Fruit fly (Drosophila melanogaster) whole organism, embryonic: ENCODE measurements around the gene yellow-e2.

ENCODE experiments used
- Aef1 ChIP-seq: fragments of 200-800 bp; sonication (Bioruptor generic); IDR thresholded peaks from 3 replicates; pipeline ENCODE4 v1.3.6; 2022; ENCODE audit warnings: missing biosample characterization, missing genetic modification characterization
- Awh ChIP-seq: fragments of 200-800 bp; sonication (Bioruptor generic); IDR thresholded peaks from 2 replicates; pipeline ENCODE4, ENCODE4 v1.3.6; 2022; ENCODE audit warnings: missing biosample characterization, missing genetic modification characterization
- CG10366 ChIP-seq: fragments of 200-800 bp; sonication (Bioruptor generic); IDR thresholded peaks from 2 replicates; pipeline ENCODE4 v1.3.6; 2022; ENCODE audit warnings: missing biosample characterization, missing genetic modification characterization
- CG10543 ChIP-seq: fragments of 200-800 bp; sonication (Bioruptor generic); optimal IDR thresholded peaks from 3 replicates; lab custom pipeline; 2017; ENCODE audit warnings: missing biosample characterization, mild to moderate bottlenecking, missing genetic modification characterization, moderate library complexity
- CG12769 ChIP-seq: fragments of 200-800 bp; sonication (Bioruptor generic); optimal IDR thresholded peaks from 2 replicates; lab custom pipeline; 2019; ENCODE audit warnings: missing biosample characterization, mild to moderate bottlenecking, missing genetic modification characterization, moderate library complexity
- CG13624 ChIP-seq: fragments of 200-800 bp; sonication (Bioruptor generic); optimal IDR thresholded peaks from 2 replicates; lab custom pipeline; 2016; ENCODE audit warnings: missing biosample characterization, missing genetic modification characterization
- CG14860 ChIP-seq: fragments of 200-800 bp; sonication (Bioruptor generic); IDR thresholded peaks from 3 replicates; pipeline ENCODE4 v1.3.6; 2022; ENCODE audit warnings: missing biosample characterization, missing genetic modification characterization; ENCODE audit not compliant: partially characterized antibody
- CG15269 ChIP-seq: fragments of 200-800 bp; sonication (Bioruptor generic); optimal IDR thresholded peaks from 2 replicates; lab custom pipeline; 2018; ENCODE audit warnings: missing biosample characterization, mild to moderate bottlenecking, missing genetic modification characterization, moderate library complexity
- CG17385 ChIP-seq: fragments of 200-800 bp; sonication (Bioruptor generic); optimal IDR thresholded peaks from 3 replicates; lab custom pipeline; 2018; ENCODE audit warnings: missing biosample characterization, mild to moderate bottlenecking, missing genetic modification characterization
- CG17802 ChIP-seq: fragments of 200-800 bp; sonication (Bioruptor generic); optimal IDR thresholded peaks from 2 replicates; lab custom pipeline; 2018; ENCODE audit warnings: missing biosample characterization, mild to moderate bottlenecking, missing genetic modification characterization, moderate library complexity
- CG1792 ChIP-seq: fragments of 200-800 bp; sonication (Bioruptor generic); optimal IDR thresholded peaks from 2 replicates; lab custom pipeline; 2016; ENCODE audit warnings: missing biosample characterization, missing genetic modification characterization
- CG18476 ChIP-seq: fragments of 200-800 bp; sonication (Bioruptor generic); optimal IDR thresholded peaks from 2 replicates; lab custom pipeline; 2016; ENCODE audit warnings: missing biosample characterization, mild to moderate bottlenecking, missing genetic modification characterization
- CG18619 ChIP-seq: fragments of 200-800 bp; sonication (Bioruptor generic); optimal IDR thresholded peaks from 3 replicates; lab custom pipeline; 2017; ENCODE audit warnings: missing biosample characterization, mild to moderate bottlenecking, missing genetic modification characterization
- CG2889 ChIP-seq: fragments of 200-800 bp; sonication (Bioruptor generic); IDR thresholded peaks from 3 replicates; pipeline ENCODE4 v1.3.6; 2022; ENCODE audit warnings: missing biosample characterization, missing genetic modification characterization
- CG31365 ChIP-seq: fragments of 200-800 bp; sonication (Bioruptor generic); optimal IDR thresholded peaks from 2 replicates; lab custom pipeline; 2018; ENCODE audit warnings: missing biosample characterization, mild to moderate bottlenecking, missing genetic modification characterization
- CG32532 ChIP-seq: fragments of 200-800 bp; sonication (Bioruptor generic); IDR thresholded peaks from 2 replicates; pipeline ENCODE4 v1.3.6; 2022; ENCODE audit warnings: missing biosample characterization, missing genetic modification characterization
- CG33213 ChIP-seq: fragments of 200-800 bp; sonication (Bioruptor generic); optimal IDR thresholded peaks from 3 replicates; lab custom pipeline; 2016; ENCODE audit warnings: missing biosample characterization, missing genetic modification characterization
- CG3407 ChIP-seq: fragments of 200-800 bp; sonication (Bioruptor generic); optimal IDR thresholded peaks from 2 replicates; lab custom pipeline; 2018; ENCODE audit warnings: missing biosample characterization, mild to moderate bottlenecking, missing genetic modification characterization
- CG7928 ChIP-seq: fragments of 200-800 bp; sonication (Bioruptor generic); optimal IDR thresholded peaks from 2 replicates; lab custom pipeline; 2017; ENCODE audit warnings: missing biosample characterization, mild to moderate bottlenecking, missing genetic modification characterization
- CG7987 ChIP-seq: fragments of 200-800 bp; sonication (Bioruptor generic); optimal IDR thresholded peaks from 2 replicates; lab custom pipeline; 2018; ENCODE audit warnings: missing biosample characterization, mild to moderate bottlenecking, missing genetic modification characterization, moderate library complexity
- CG8944 ChIP-seq: fragments of 200-800 bp; sonication (Bioruptor generic); optimal IDR thresholded peaks from 3 replicates; lab custom pipeline; 2016; ENCODE audit warnings: missing biosample characterization, missing genetic modification characterization
- CoRest ChIP-seq: fragments of 200-800 bp; sonication (Bioruptor generic); optimal IDR thresholded peaks from 3 replicates; lab custom pipeline; 2018; ENCODE audit warnings: missing biosample characterization, mild to moderate bottlenecking, missing genetic modification characterization, moderate library complexity
- Dek ChIP-seq: fragments of 200-800 bp; sonication (Bioruptor generic); optimal IDR thresholded peaks from 3 replicates; lab custom pipeline; 2019; ENCODE audit warnings: missing biosample characterization, mild to moderate bottlenecking, missing genetic modification characterization, moderate library complexity
- ERR ChIP-seq: fragments of 200-800 bp; sonication (Bioruptor generic); optimal IDR thresholded peaks from 2 replicates; lab custom pipeline; 2016; ENCODE audit warnings: missing biosample characterization, missing genetic modification characterization
- Ets65A ChIP-seq: fragments of 200-800 bp; sonication (Bioruptor generic); peaks from one replicate; lab custom pipeline; 2016; ENCODE audit warnings: missing biosample characterization, missing genetic modification characterization
- Gug ChIP-seq: fragments of 200-800 bp; sonication (Bioruptor generic); IDR thresholded peaks from 4 replicates; pipeline ENCODE4 v1.3.6; 2022; ENCODE audit warnings: missing biosample characterization, missing genetic modification characterization
- Hsf ChIP-seq: fragments of 200-800 bp; sonication (Bioruptor generic); optimal IDR thresholded peaks from 3 replicates; lab custom pipeline; 2016; ENCODE audit warnings: missing biosample characterization, missing genetic modification characterization
- Jarid2 ChIP-seq: fragments of 200-800 bp; sonication (Bioruptor generic); optimal IDR thresholded peaks from 3 replicates; lab custom pipeline; 2017; ENCODE audit warnings: mild to moderate bottlenecking, missing biosample characterization, missing genetic modification reagents, missing genetic modification characterization
- Mad ChIP-seq: fragments of 200-800 bp; sonication (Bioruptor generic); optimal IDR thresholded peaks from 2 replicates; lab custom pipeline; 2016; ENCODE audit warnings: missing biosample characterization, missing genetic modification characterization
- Optix ChIP-seq: fragments of 200-800 bp; sonication (Bioruptor generic); IDR thresholded peaks from 3 replicates; pipeline ENCODE4 v1.3.6; 2022; ENCODE audit warnings: missing biosample characterization, missing genetic modification characterization
- Sry-β ChIP-seq: fragments of 200-800 bp; sonication (Bioruptor generic); optimal IDR thresholded peaks from 2 replicates; lab custom pipeline; 2018; ENCODE audit warnings: missing biosample characterization, mild to moderate bottlenecking, missing genetic modification characterization, moderate library complexity
- amos ChIP-seq: fragments of 200-800 bp; sonication (Bioruptor generic); IDR thresholded peaks from 2 replicates; pipeline ENCODE4 v1.3.6; 2022; ENCODE audit warnings: missing biosample characterization, missing genetic modification characterization; ENCODE audit not compliant: partially characterized antibody
- bcd ChIP-seq: fragments of 200-800 bp; sonication (Bioruptor generic); optimal IDR thresholded peaks from 2 replicates; lab custom pipeline; 2017; ENCODE audit warnings: missing biosample characterization, mild to moderate bottlenecking, missing genetic modification characterization
- chif ChIP-seq, 2 experiments: fragments of 200-800 bp; sonication (Bioruptor generic); optimal IDR thresholded peaks; 3 replicates each; lab custom pipeline; 2016; ENCODE audit warnings: missing biosample characterization in 2 of 2, missing genetic modification characterization in 2 of 2
- chinmo ChIP-seq: fragments of 200-800 bp; sonication (Bioruptor generic); IDR thresholded peaks from 4 replicates; pipeline ENCODE4 v1.3.6; 2022; ENCODE audit warnings: missing biosample characterization, missing genetic modification characterization; ENCODE audit not compliant: partially characterized antibody
- crol ChIP-seq: fragments of 200-800 bp; sonication (Bioruptor generic); IDR thresholded peaks from 2 replicates; pipeline ENCODE4 v1.3.6; 2022; ENCODE audit warnings: missing biosample characterization, missing genetic modification characterization
- dm ChIP-seq: fragments of 200-800 bp; sonication (Bioruptor generic); optimal IDR thresholded peaks from 3 replicates; lab custom pipeline; 2016; ENCODE audit warnings: missing biosample characterization, missing genetic modification characterization
- fru ChIP-seq: fragments of >200 bp; optimal IDR thresholded peaks from 2 replicates; lab custom pipeline; 2017
- gro ChIP-seq: fragments of 200-800 bp; sonication (Bioruptor generic); optimal IDR thresholded peaks from 2 replicates; lab custom pipeline; 2016; ENCODE audit warnings: missing biosample characterization, missing genetic modification characterization
- ham ChIP-seq: fragments of 200-800 bp; sonication (Bioruptor generic); IDR thresholded peaks from 2 replicates; pipeline ENCODE4 v1.3.6; 2022; ENCODE audit warnings: missing biosample characterization, missing genetic modification characterization
- luna ChIP-seq: fragments of 200-800 bp; sonication (Bioruptor generic); optimal IDR thresholded peaks from 2 replicates; lab custom pipeline; 2016; ENCODE audit warnings: missing biosample characterization, missing genetic modification characterization
- mld ChIP-seq: fragments of 200-800 bp; sonication (Bioruptor generic); IDR thresholded peaks from 3 replicates; pipeline ENCODE4 v1.3.6; 2022; ENCODE audit warnings: missing biosample characterization, missing genetic modification characterization; ENCODE audit not compliant: partially characterized antibody
- otp ChIP-seq: fragments of 200-800 bp; sonication (Bioruptor generic); IDR thresholded peaks from 3 replicates; pipeline ENCODE4, ENCODE4 v1.3.6; 2022; ENCODE audit warnings: missing biosample characterization, missing genetic modification characterization
- pfk ChIP-seq: fragments of 200-800 bp; sonication (Bioruptor generic); optimal IDR thresholded peaks from 2 replicates; lab custom pipeline; 2018; ENCODE audit warnings: missing biosample characterization, mild to moderate bottlenecking, missing genetic modification characterization, moderate library complexity
- pho ChIP-seq: fragments of 200-800 bp; sonication (Bioruptor generic); optimal IDR thresholded peaks from 2 replicates; lab custom pipeline; 2016; ENCODE audit warnings: missing biosample characterization, missing genetic modification characterization
- run ChIP-seq: fragments of 200-800 bp; sonication (Bioruptor generic); optimal IDR thresholded peaks from 3 replicates; lab custom pipeline; 2018; ENCODE audit warnings: missing biosample characterization, mild to moderate bottlenecking, missing genetic modification characterization
- shn ChIP-seq: fragments of 200-800 bp; sonication (Bioruptor generic); optimal IDR thresholded peaks from 3 replicates; lab custom pipeline; 2016; ENCODE audit warnings: missing biosample characterization, missing genetic modification characterization
- unc-4 ChIP-seq: fragments of 200-800 bp; sonication (Bioruptor generic); IDR thresholded peaks from 2 replicates; pipeline ENCODE4 v1.3.6; 2022; ENCODE audit warnings: missing biosample characterization, missing genetic modification characterization; ENCODE audit not compliant: partially characterized antibody

The yellow-e2 gene

dm6 chr3R:13364175-13365174 is 42.3 kb downstream of the yellow-e2 start, which contains the start of gene Dic1 (continued):
- TF ChIP-seq CG7928 (GFP tag; lab: Kevin White, UChicago), result peak; percentile 80
- peak; percentile 85 for TF ChIP-seq CG8944
- peak; percentile 93 for TF ChIP-seq Aef1
- peak; percentile 54 for TF ChIP-seq crol (GFP tag; lab: Robert Waterston, UW)
- peak; percentile 95 for TF ChIP-seq pho (GFP tag; lab: Kevin White, UChicago)
- peak; percentile 100 for TF ChIP-seq CG12769 (tag; lab: Kevin White, UChicago)
- peak; percentile 64; the same call in 1 of the 2 replicates for TF ChIP-seq ham (GFP tag; lab: Robert Waterston, UW)
- TF ChIP-seq Optix (GFP tag; lab: Robert Waterston, UW), result peak; percentile 37; the same call in 1 of the 3 replicates
- peak; percentile 71; the same call in 2 of the 3 replicates for TF ChIP-seq otp (GFP tag; lab: Robert Waterston, UW)
- TF ChIP-seq Hsf, result peak; percentile 96
- TF ChIP-seq CoRest, result peak; percentile 99
- TF ChIP-seq CG10366 (GFP tag; lab: Robert Waterston, UW), result peak; percentile 89
- TF ChIP-seq CG1792, result peak; percentile 84
- TF ChIP-seq bcd, result peak; percentile 99
- peak; percentile 93 for TF ChIP-seq run (tag; lab: Kevin White, UChicago)
- TF ChIP-seq shn (GFP tag; lab: Kevin White, UChicago), result peak; percentile 86
- TF ChIP-seq dm, result peak; percentile 84
- TF ChIP-seq Dek (tag; lab: Kevin White, UChicago), result peak; percentile 96
- peak; percentile 95 for TF ChIP-seq CG18476 (GFP tag; lab: Kevin White, UChicago)
- peak; percentile 71 for TF ChIP-seq gro (GFP tag; lab: Kevin White, UChicago)
- TF ChIP-seq Sry-β (GFP tag; lab: Kevin White, UChicago), result peak; percentile 63
- peak; percentile 83 for TF ChIP-seq luna
- no peak; the same call in 1 of the 2 replicates for TF ChIP-seq amos (GFP tag; lab: Robert Waterston, UW)
- TF ChIP-seq CG10543 (GFP tag; lab: Kevin White, UChicago), result peak; percentile 98
- peak; percentile 90; the same call in 3 of the 4 replicates for TF ChIP-seq chinmo (GFP tag; lab: Robert Waterston, UW)
- TF ChIP-seq CG7987, result peak; percentile 75
- TF ChIP-seq Jarid2 (GFP tag; lab: Kevin White, UChicago), result peak; percentile 88
- TF ChIP-seq Gug (GFP tag; lab: Robert Waterston, UW), result peak; percentile 74; the same call in 3 of the 4 replicates
- TF ChIP-seq ERR (GFP tag; lab: Kevin White, UChicago), result peak; percentile 32
- TF ChIP-seq pfk (GFP tag; lab: Kevin White, UChicago), result peak; percentile 29
- TF ChIP-seq Awh, result peak; percentile 72
- TF ChIP-seq chif (GFP tag; optimal IDR thresholded peaks at IDR 0.05; lab: Kevin White, UChicago), result peak; percentile 88 to 92
- peak; percentile 78 for TF ChIP-seq CG33213 (GFP tag; lab: Kevin White, UChicago)
- TF ChIP-seq CG31365 (tag; lab: Kevin White, UChicago), result peak; percentile 64
- TF ChIP-seq mld (GFP tag; lab: Robert Waterston, UW), result no peak
- TF ChIP-seq fru (lab: Kevin White, UChicago), result no peak
- peak; percentile 93 for TF ChIP-seq CG32532 (GFP tag; lab: Robert Waterston, UW)
- peak; percentile 79 for TF ChIP-seq CG2889 (GFP tag; lab: Robert Waterston, UW)
- TF ChIP-seq CG18619 (GFP tag; lab: Kevin White, UChicago), result peak; percentile 98
- TF ChIP-seq Ets65A (GFP tag; lab: Kevin White, UChicago), result peak; percentile 98
- TF ChIP-seq CG17385 (GFP tag; lab: Kevin White, UChicago), result peak; percentile 95
- TF ChIP-seq CG17802, result peak; percentile 82
- TF ChIP-seq CG13624 (GFP tag; lab: Kevin White, UChicago), result peak; percentile 92
- peak; percentile 91 for TF ChIP-seq Mad
- no peak for TF ChIP-seq unc-4
- TF ChIP-seq CG15269 (tag; lab: Kevin White, UChicago), result peak; percentile 97
- no peak for TF ChIP-seq CG14860 (GFP tag; lab: Robert Waterston, UW)
- peak; percentile 93 for TF ChIP-seq CG3407
